Fruit fly (Drosophila melanogaster) whole organism, embryonic: ENCODE measurements around the gene CG44004.

Experiments
- Asciz ChIP-seq: fragments of 200-800 bp; sonication (Bioruptor generic); optimal IDR thresholded peaks from 2 replicates; lab custom pipeline; 2017; ENCODE audit warnings: missing biosample characterization, mild to moderate bottlenecking, missing genetic modification characterization, missing genetic modification reagents
- Atf-2 ChIP-seq: fragments of 200-800 bp; sonication (Bioruptor generic); optimal IDR thresholded peaks from 2 replicates; lab custom pipeline; 2016; ENCODE audit warnings: missing biosample characterization, missing genetic modification characterization
- B-H1 ChIP-seq: fragments of 200-800 bp; sonication (Bioruptor generic); IDR thresholded peaks from 3 replicates; pipeline ENCODE4 v1.3.6; 2022; ENCODE audit warnings: missing biosample characterization, missing genetic modification characterization
- CG12219 ChIP-seq: fragments of 200-800 bp; sonication (Bioruptor generic); optimal IDR thresholded peaks from 3 replicates; lab custom pipeline; 2018; ENCODE audit warnings: missing biosample characterization, mild to moderate bottlenecking, missing genetic modification characterization
- CG15479 ChIP-seq: fragments of 200-800 bp; sonication (Bioruptor generic); optimal IDR thresholded peaks from 3 replicates; lab custom pipeline; 2019; ENCODE audit warnings: missing biosample characterization, mild to moderate bottlenecking, missing genetic modification characterization, moderate library complexity
- CG17186 ChIP-seq: fragments of 200-800 bp; sonication (Bioruptor generic); optimal IDR thresholded peaks from 3 replicates; lab custom pipeline; 2017; ENCODE audit warnings: missing biosample characterization, missing genetic modification reagents, missing genetic modification characterization
- CG18599 ChIP-seq: fragments of 200-800 bp; sonication (Bioruptor generic); optimal IDR thresholded peaks from 3 replicates; lab custom pipeline; 2017; ENCODE audit warnings: missing biosample characterization, missing genetic modification characterization, mild to moderate bottlenecking, moderate library complexity, missing genetic modification reagents
- CG4360 ChIP-seq: fragments of 200-800 bp; sonication (Bioruptor generic); IDR thresholded peaks from 2 replicates; pipeline ENCODE4 v1.3.6; 2022; ENCODE audit warnings: missing biosample characterization, missing genetic modification characterization
- CG8944 ChIP-seq: fragments of 200-800 bp; sonication (Bioruptor generic); optimal IDR thresholded peaks from 3 replicates; lab custom pipeline; 2016; ENCODE audit warnings: missing biosample characterization, missing genetic modification characterization
- CoRest ChIP-seq: fragments of 200-800 bp; sonication (Bioruptor generic); optimal IDR thresholded peaks from 3 replicates; lab custom pipeline; 2018; ENCODE audit warnings: missing biosample characterization, mild to moderate bottlenecking, missing genetic modification characterization, moderate library complexity
- Drgx ChIP-seq: fragments of 200-800 bp; sonication (Bioruptor generic); IDR thresholded peaks from 2 replicates; pipeline ENCODE4 v1.3.6; 2022; ENCODE audit warnings: missing biosample characterization, missing genetic modification characterization
- H15 ChIP-seq: fragments of 200-800 bp; sonication (Bioruptor generic); IDR thresholded peaks from 3 replicates; pipeline ENCODE4 v1.3.6; 2022; ENCODE audit warnings: missing biosample characterization, missing genetic modification characterization
- Med ChIP-seq: fragments of 200-800 bp; sonication (Bioruptor generic); peaks from one replicate; lab custom pipeline; 2016; ENCODE audit warnings: missing biosample characterization, missing genetic modification characterization, mild to moderate bottlenecking, inconsistent platforms, moderate library complexity
- NFAT ChIP-seq: fragments of 200-800 bp; sonication (Bioruptor generic); IDR thresholded peaks from 2 replicates; pipeline ENCODE4 v1.3.6; 2022; ENCODE audit warnings: missing biosample characterization, missing genetic modification characterization
- NK7.1 ChIP-seq: fragments of 200-800 bp; sonication (Bioruptor generic); optimal IDR thresholded peaks from 3 replicates; lab custom pipeline; 2016; ENCODE audit warnings: missing biosample characterization, missing genetic modification characterization
- TFAM ChIP-seq: fragments of 200-800 bp; sonication (Bioruptor generic); optimal IDR thresholded peaks from 2 replicates; lab custom pipeline; 2017; ENCODE audit warnings: missing biosample characterization, missing genetic modification characterization, inconsistent platforms
- amos ChIP-seq: fragments of 200-800 bp; sonication (Bioruptor generic); IDR thresholded peaks from 2 replicates; pipeline ENCODE4 v1.3.6; 2022; ENCODE audit warnings: missing biosample characterization, missing genetic modification characterization; ENCODE audit not compliant: partially characterized antibody
- bsh ChIP-seq, 2 experiments: fragments of 200-800 bp; sonication (Bioruptor generic); optimal IDR thresholded peaks; 2 replicates each; lab custom pipeline; 2017 to 2018; ENCODE audit warnings: mild to moderate bottlenecking in 2 of 2, missing biosample characterization in 2 of 2, missing genetic modification characterization in 2 of 2, moderate library complexity in 1 of 2
- cato ChIP-seq: fragments of 200-800 bp; sonication (Bioruptor generic); optimal IDR thresholded peaks from 2 replicates; lab custom pipeline; 2016; ENCODE audit warnings: missing biosample characterization, missing genetic modification characterization, borderline replicate concordance
- corto ChIP-seq: fragments of 200-800 bp; sonication (Bioruptor generic); optimal IDR thresholded peaks from 2 replicates; lab custom pipeline; 2016; ENCODE audit warnings: missing biosample characterization, mild to moderate bottlenecking, missing genetic modification characterization, moderate library complexity
- danr ChIP-seq: fragments of 200-800 bp; sonication (Bioruptor generic); IDR thresholded peaks from 2 replicates; pipeline ENCODE4 v1.3.6; 2022; ENCODE audit warnings: missing biosample characterization, missing genetic modification characterization
- dysf ChIP-seq: fragments of 200-800 bp; sonication (Bioruptor generic); IDR thresholded peaks from 3 replicates; pipeline ENCODE4 v1.3.6; 2022; ENCODE audit warnings: missing biosample characterization, missing genetic modification characterization
- esg ChIP-seq: fragments of 200-800 bp; sonication (Bioruptor generic); conservative IDR thresholded peaks from 2 replicates; pipeline ENCODE4 v1.3.6; 2022; ENCODE audit warnings: missing biosample characterization, missing genetic modification characterization
- fd3F ChIP-seq: fragments of 200-800 bp; sonication (Bioruptor generic); optimal IDR thresholded peaks from 2 replicates; lab custom pipeline; 2018; ENCODE audit warnings: missing biosample characterization, mild to moderate bottlenecking, missing genetic modification characterization, moderate library complexity
- hth ChIP-seq: fragments of >200 bp; optimal IDR thresholded peaks from 2 replicates; lab custom pipeline; 2017; ENCODE audit warnings: inconsistent platforms
- lbe ChIP-seq: fragments of 200-800 bp; sonication (Bioruptor generic); optimal IDR thresholded peaks from 2 replicates; lab custom pipeline; 2016; ENCODE audit warnings: missing biosample characterization, mild to moderate bottlenecking, missing genetic modification characterization
- luna ChIP-seq: fragments of 200-800 bp; sonication (Bioruptor generic); optimal IDR thresholded peaks from 2 replicates; lab custom pipeline; 2016; ENCODE audit warnings: missing biosample characterization, missing genetic modification characterization
- nom ChIP-seq: fragments of 200-800 bp; sonication (Bioruptor generic); optimal IDR thresholded peaks from 2 replicates; lab custom pipeline; 2017; ENCODE audit warnings: missing biosample characterization, missing genetic modification characterization, mild to moderate bottlenecking, moderate library complexity, missing genetic modification reagents
- pho ChIP-seq: fragments of 200-800 bp; sonication (Bioruptor generic); optimal IDR thresholded peaks from 2 replicates; lab custom pipeline; 2016; ENCODE audit warnings: missing biosample characterization, missing genetic modification characterization
- pita ChIP-seq: fragments of 200-800 bp; sonication (Bioruptor generic); optimal IDR thresholded peaks from 2 replicates; lab custom pipeline; 2017; ENCODE audit warnings: missing biosample characterization, mild to moderate bottlenecking, missing genetic modification characterization
- prd ChIP-seq, 3 experiments: fragments of >200 bp in 2 of 3; fragments of 200-800 bp in 1 of 3; sonication (Bioruptor generic) in 1 of 3; optimal IDR thresholded peaks in 2 of 3; IDR thresholded peaks in 1 of 3; 2 replicates in 2 of 3; 3 replicates in 1 of 3; pipeline versions ENCODE4 v1.3.6 to Lab custom; 2017 to 2022; ENCODE audit warnings: missing biosample characterization in 1 of 3, missing genetic modification characterization in 1 of 3
- ro ChIP-seq: fragments of 200-800 bp; sonication (Bioruptor generic); IDR thresholded peaks from 2 replicates; pipeline ENCODE4 v1.3.6; 2022; ENCODE audit warnings: missing biosample characterization, missing genetic modification characterization
- salm ChIP-seq: fragments of 200-800 bp; sonication (Bioruptor generic); optimal IDR thresholded peaks from 2 replicates; lab custom pipeline; 2018; ENCODE audit warnings: missing biosample characterization, mild to moderate bottlenecking, missing genetic modification characterization
- sd ChIP-seq: fragments of 200-800 bp; sonication (Bioruptor generic); optimal IDR thresholded peaks from 3 replicates; lab custom pipeline; 2018; ENCODE audit warnings: missing biosample characterization, mild to moderate bottlenecking, missing genetic modification characterization, moderate library complexity
- sens ChIP-seq: fragments of 200-800 bp; sonication (Bioruptor generic); peaks from one replicate; lab custom pipeline; 2016; ENCODE audit warnings: missing biosample characterization, missing genetic modification characterization
- tup ChIP-seq: fragments of 200-800 bp; sonication (Bioruptor generic); optimal IDR thresholded peaks from 2 replicates; lab custom pipeline; 2016; ENCODE audit warnings: missing biosample characterization, mild to moderate bottlenecking, missing genetic modification characterization, moderate library complexity
- usp ChIP-seq: fragments of >200 bp; optimal IDR thresholded peaks from 2 replicates; lab custom pipeline; 2017; ENCODE audit warnings: missing biosample characterization, missing genetic modification characterization
- wdn ChIP-seq: fragments of 200-800 bp; sonication (Bioruptor generic); IDR thresholded peaks from 2 replicates; pipeline ENCODE4 v1.3.6; 2022; ENCODE audit warnings: missing biosample characterization, missing genetic modification characterization
- wek ChIP-seq: fragments of 200-800 bp; sonication (Bioruptor generic); optimal IDR thresholded peaks from 3 replicates; lab custom pipeline; 2018; ENCODE audit warnings: missing biosample characterization, mild to moderate bottlenecking, missing genetic modification characterization, moderate library complexity
- wor ChIP-seq: fragments of 200-800 bp; sonication (Bioruptor generic); IDR thresholded peaks from 2 replicates; pipeline ENCODE4 v1.3.6; 2022; ENCODE audit warnings: missing biosample characterization, missing genetic modification characterization
- zfh1 ChIP-seq: fragments of 200-800 bp; sonication (Bioruptor generic); IDR thresholded peaks from 3 replicates; pipeline ENCODE4 v1.3.6; 2022; ENCODE audit warnings: missing biosample characterization, missing genetic modification characterization

Gene CG44004

DNA sequence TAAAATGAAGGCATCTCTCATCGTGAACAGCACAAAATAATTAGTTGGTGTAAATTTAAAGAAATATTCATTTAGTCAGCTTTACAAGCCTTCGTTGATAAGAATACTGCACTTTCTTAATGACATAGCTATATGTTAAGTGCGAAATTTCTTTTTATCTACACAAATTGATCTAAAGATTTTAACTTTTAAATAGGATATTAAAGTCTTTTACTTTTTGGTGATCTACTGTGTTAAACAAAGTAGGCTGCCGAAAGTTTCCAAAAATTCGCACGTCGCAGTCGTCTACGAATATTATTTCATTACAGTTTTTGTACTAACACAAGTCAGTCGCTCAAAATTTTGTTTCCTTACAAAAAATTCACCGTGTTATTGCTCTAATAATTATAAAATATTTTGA is 31.2 kb downstream of the CG44004 start, which contains the start of gene CG42393 (continued):
- TF ChIP-seq amos (GFP tag; lab: Robert Waterston, UW) = no peak

DNA sequence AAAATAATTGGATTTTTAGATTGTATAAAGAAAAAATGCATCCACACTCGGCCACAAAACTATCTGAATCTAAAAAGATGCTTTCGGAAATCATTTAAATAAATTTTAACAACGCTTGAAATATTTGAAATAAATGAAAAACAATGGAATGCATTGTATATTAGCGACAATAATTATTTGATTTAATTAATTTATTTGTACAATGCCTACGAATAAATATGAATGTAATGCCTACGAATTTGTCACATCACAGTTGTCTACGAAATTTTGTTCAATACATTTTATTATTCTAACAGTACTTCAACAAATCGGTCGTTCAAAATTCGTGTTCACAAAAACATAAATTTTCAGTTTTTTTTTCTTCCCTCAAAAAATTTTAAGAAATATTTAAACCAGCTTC is 33.6 kb downstream of the CG44004 start, which contains the start of gene CG32192:
CG32192 (plus strand) TSS at position 301 of the 400 bp plus-strand sequence.
- TF ChIP-seq sens (peak; percentile 15), fd3F (no peak)

DNA sequence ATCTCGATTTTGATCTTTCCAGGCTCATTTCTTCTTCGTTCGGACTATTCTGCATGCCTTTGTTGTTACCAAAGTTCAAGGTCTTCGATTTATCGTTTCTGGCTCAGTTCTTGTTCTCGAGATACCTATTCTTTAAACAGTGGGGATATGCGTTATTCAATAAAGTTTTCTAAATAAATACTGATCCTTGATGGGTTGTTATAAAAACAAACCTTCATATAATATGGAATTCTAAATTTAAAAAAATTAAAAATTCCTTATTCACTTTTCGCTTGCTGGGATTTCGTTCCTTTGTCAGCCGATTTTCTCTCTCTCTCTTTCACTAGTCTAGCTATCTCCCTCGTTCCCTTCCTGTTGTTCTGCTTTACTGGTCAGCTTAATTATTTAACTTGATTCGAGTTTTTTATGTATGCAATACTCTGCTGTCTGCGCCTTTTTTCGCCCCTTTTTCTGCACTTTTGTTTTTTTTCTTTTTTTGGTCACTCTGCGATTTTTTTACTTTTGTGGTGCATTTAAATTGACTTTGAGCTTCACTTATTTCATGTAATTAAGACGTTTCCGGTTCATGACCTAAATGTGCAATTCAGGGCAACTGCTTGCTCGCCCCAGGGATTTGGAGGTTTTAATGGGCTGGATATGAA is 35.4 kb downstream of the CG44004 start:
- peak; percentile 71 for TF ChIP-seq nom (GFP tag; lab: Kevin White, UChicago)
- no peak for TF ChIP-seq Drgx (GFP tag; lab: Robert Waterston, UW)
- TF ChIP-seq dysf (GFP tag; lab: Robert Waterston, UW) = no peak
- no peak for TF ChIP-seq tup
- TF ChIP-seq corto (GFP tag; lab: Kevin White, UChicago) = peak; percentile 24
- TF ChIP-seq, all 482 proteins: peak for 2

DNA sequence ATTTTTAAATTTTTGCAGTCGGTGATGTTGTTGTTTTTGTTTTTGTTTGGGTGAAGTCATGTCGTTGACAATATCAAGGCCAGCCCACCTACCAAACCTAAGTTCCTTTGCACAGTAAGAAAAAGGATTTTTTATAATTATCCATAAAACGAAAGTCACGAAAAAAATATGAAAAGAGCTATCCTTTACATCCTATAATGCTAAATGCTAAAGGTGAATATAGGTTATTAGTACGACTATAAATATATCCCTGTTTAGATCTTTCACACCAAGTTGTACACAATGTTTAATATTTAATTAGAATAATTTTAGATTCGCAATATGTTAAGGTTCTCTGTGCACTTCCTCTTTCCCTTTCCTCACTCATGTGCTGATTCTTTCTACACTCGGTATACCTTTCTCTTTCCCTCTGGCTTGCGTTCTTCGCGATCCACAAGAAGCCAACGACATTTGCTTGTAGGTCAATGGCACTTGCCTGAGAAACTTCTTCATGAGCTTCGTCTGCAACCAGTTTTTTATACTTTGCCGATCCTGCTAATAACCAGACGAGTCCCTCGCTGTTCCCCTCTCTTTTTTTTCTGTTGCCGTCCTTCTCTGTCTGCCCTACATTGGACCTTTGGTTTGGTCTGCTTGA is 36.1 kb downstream of the CG44004 start:
- TF ChIP-seq TFAM (GFP tag; lab: Kevin White, UChicago) (no peak), NFAT (GFP tag; lab: Robert Waterston, UW) (no peak), H15 (no peak), hth (lab: Kevin White, UChicago) (no peak), wdn (GFP tag; lab: Robert Waterston, UW) (no peak), sd (tag; lab: Kevin White, UChicago) (no peak), Med (no peak), cato (GFP tag; lab: Kevin White, UChicago) (no peak), CG18599 (GFP tag; lab: Kevin White, UChicago) (no peak), ro (GFP tag; lab: Robert Waterston, UW) (no peak), pita (GFP tag; lab: Kevin White, UChicago) (no peak), wek (GFP tag; lab: Kevin White, UChicago) (no peak), B-H1 (GFP tag; lab: Robert Waterston, UW) (no peak), usp (no peak), CoRest (tag; lab: Kevin White, UChicago) (no peak), CG12219 (GFP tag; lab: Kevin White, UChicago) (no peak), wor (no peak), prd (optimal IDR thresholded peaks at IDR 0.05; lab: Kevin White, UChicago) (no peak), prd (GFP tag; IDR thresholded peaks at IDR 0.05; lab: Robert Waterston, UW) (no peak), CG17186 (GFP tag; lab: Kevin White, UChicago) (no peak), CG15479 (no peak), NK7.1 (GFP tag; lab: Kevin White, UChicago) (no peak), luna (no peak), danr (GFP tag; lab: Robert Waterston, UW) (no peak), corto (GFP tag; lab: Kevin White, UChicago) (peak; percentile 28), Atf-2 (GFP tag; lab: Kevin White, UChicago) (no peak), bsh (GFP tag; optimal IDR thresholded peaks at IDR 0.05; lab: Kevin White, UChicago) (peak in 1 of 2 experiments; percentile 68), CG4360 (0 out of 2 replicates have a peak, but pooled peaks have one; percentile 10), lbe (GFP tag; lab: Kevin White, UChicago) (peak; percentile 15), pho (GFP tag; lab: Kevin White, UChicago) (no peak), salm (tag; lab: Kevin White, UChicago) (no peak), Asciz (GFP tag; lab: Kevin White, UChicago) (no peak), CG8944 (GFP tag; lab: Kevin White, UChicago) (no peak), esg (GFP tag; lab: Robert Waterston, UW) (no peak), zfh1 (no peak), nom (GFP tag; lab: Kevin White, UChicago) (peak; percentile 16)
